Worm (Caenorhabditis elegans): Measurements from ENCODE around the gene Y62H9A.11.

ce11 chrX:11938826-11939225, 31.7 kb upstream of the Y62H9A.11 start, which contains the start of gene F55G7.5:
- TF ChIP-seq ztf-23 (GFP tag; IDR thresholded peaks at IDR 0.05), result no peak
- TF ChIP-seq cog-1 (tag; optimal IDR thresholded peaks at IDR 0.05), result no peak
- TF ChIP-seq med-1 (GFP tag; optimal IDR thresholded peaks at IDR 0.05; ENCODE audit: insufficient read depth), result no peak
